Fruit fly (Drosophila melanogaster) whole organism, embryonic: Measurements from ENCODE around the gene Cep97.

Experiments used
- CG10366 ChIP-seq: fragments of 200-800 bp; sonication (Bioruptor generic); IDR thresholded peaks from 2 replicates; pipeline ENCODE4 v1.3.6; 2022; ENCODE audit warnings: missing biosample characterization, missing genetic modification characterization
- CG10979 ChIP-seq: fragments of 200-800 bp; sonication (Bioruptor generic); optimal IDR thresholded peaks from 2 replicates; lab custom pipeline; 2018; ENCODE audit warnings: missing biosample characterization, mild to moderate bottlenecking, missing genetic modification characterization, moderate library complexity
- CG11247 ChIP-seq: fragments of 200-800 bp; sonication (Bioruptor generic); IDR thresholded peaks from 2 replicates; pipeline ENCODE4 v1.3.6; 2022; ENCODE audit warnings: missing biosample characterization, missing genetic modification characterization
- CG11504 ChIP-seq: fragments of 200-800 bp; sonication (Bioruptor generic); optimal IDR thresholded peaks from 3 replicates; lab custom pipeline; 2019; ENCODE audit warnings: missing biosample characterization, mild to moderate bottlenecking, missing genetic modification characterization, moderate library complexity
- CG12071 ChIP-seq: fragments of 200-800 bp; sonication (Bioruptor generic); optimal IDR thresholded peaks from 3 replicates; lab custom pipeline; 2018; ENCODE audit warnings: missing biosample characterization, mild to moderate bottlenecking, missing genetic modification characterization
- CG12769 ChIP-seq: fragments of 200-800 bp; sonication (Bioruptor generic); optimal IDR thresholded peaks from 2 replicates; lab custom pipeline; 2019; ENCODE audit warnings: missing biosample characterization, mild to moderate bottlenecking, missing genetic modification characterization, moderate library complexity
- CG13287 ChIP-seq: fragments of 200-800 bp; sonication (Bioruptor generic); IDR thresholded peaks from 2 replicates; pipeline ENCODE4 v1.3.6; 2022; ENCODE audit warnings: missing biosample characterization, missing genetic modification characterization; ENCODE audit not compliant: partially characterized antibody
- CG15601 ChIP-seq: fragments of 200-800 bp; sonication (Bioruptor generic); optimal IDR thresholded peaks from 3 replicates; lab custom pipeline; 2019; ENCODE audit warnings: missing biosample characterization, mild to moderate bottlenecking, missing genetic modification characterization, moderate library complexity
- CG17385 ChIP-seq: fragments of 200-800 bp; sonication (Bioruptor generic); optimal IDR thresholded peaks from 3 replicates; lab custom pipeline; 2018; ENCODE audit warnings: missing biosample characterization, mild to moderate bottlenecking, missing genetic modification characterization
- CG18476 ChIP-seq: fragments of 200-800 bp; sonication (Bioruptor generic); optimal IDR thresholded peaks from 2 replicates; lab custom pipeline; 2016; ENCODE audit warnings: missing biosample characterization, mild to moderate bottlenecking, missing genetic modification characterization
- CG2199 ChIP-seq: fragments of 200-800 bp; sonication (Bioruptor generic); IDR thresholded peaks from 3 replicates; pipeline ENCODE4 v1.3.6; 2022; ENCODE audit warnings: missing biosample characterization, missing genetic modification characterization
- CG3065 ChIP-seq: fragments of 200-800 bp; sonication (Bioruptor generic); optimal IDR thresholded peaks from 2 replicates; lab custom pipeline; 2016; ENCODE audit warnings: missing biosample characterization, missing genetic modification characterization
- CG34224 ChIP-seq: fragments of 200-800 bp; sonication (Bioruptor generic); IDR thresholded peaks from 3 replicates; pipeline ENCODE4 v1.3.6; 2022; ENCODE audit warnings: missing biosample characterization, missing genetic modification characterization; ENCODE audit not compliant: partially characterized antibody
- CG3838 ChIP-seq: fragments of 200-800 bp; sonication (Bioruptor generic); optimal IDR thresholded peaks from 3 replicates; lab custom pipeline; 2016; ENCODE audit warnings: missing biosample characterization, missing genetic modification characterization
- CG4424 ChIP-seq: fragments of 200-800 bp; sonication (Bioruptor generic); optimal IDR thresholded peaks from 3 replicates; lab custom pipeline; 2016; ENCODE audit warnings: missing biosample characterization, missing genetic modification characterization
- CG4707 ChIP-seq: fragments of 200-800 bp; sonication (Bioruptor generic); optimal IDR thresholded peaks from 2 replicates; lab custom pipeline; 2018; ENCODE audit warnings: missing biosample characterization, mild to moderate bottlenecking, missing genetic modification characterization, moderate library complexity
- CG6175 ChIP-seq: fragments of 200-800 bp; sonication (Bioruptor generic); IDR thresholded peaks from 3 replicates; pipeline ENCODE4 v1.3.6; 2022; ENCODE audit warnings: missing biosample characterization, missing genetic modification characterization
- CG6654 ChIP-seq: fragments of 200-800 bp; sonication (Bioruptor generic); optimal IDR thresholded peaks from 2 replicates; lab custom pipeline; 2017; ENCODE audit warnings: missing biosample characterization, mild to moderate bottlenecking, missing genetic modification characterization
- CG8388 ChIP-seq: fragments of 200-800 bp; sonication (Bioruptor generic); optimal IDR thresholded peaks from 2 replicates; lab custom pipeline; 2019; ENCODE audit warnings: missing biosample characterization, mild to moderate bottlenecking, missing genetic modification characterization, moderate library complexity
- CG8944 ChIP-seq: fragments of 200-800 bp; sonication (Bioruptor generic); optimal IDR thresholded peaks from 3 replicates; lab custom pipeline; 2016; ENCODE audit warnings: missing biosample characterization, missing genetic modification characterization
- CHES-1-like ChIP-seq: fragments of 200-800 bp; sonication (Bioruptor generic); optimal IDR thresholded peaks from 2 replicates; lab custom pipeline; 2016; ENCODE audit warnings: missing biosample characterization, missing genetic modification characterization
- H15 ChIP-seq: fragments of 200-800 bp; sonication (Bioruptor generic); IDR thresholded peaks from 3 replicates; pipeline ENCODE4 v1.3.6; 2022; ENCODE audit warnings: missing biosample characterization, missing genetic modification characterization
- MBD-R2 ChIP-seq: fragments of 200-800 bp; sonication (Bioruptor generic); IDR thresholded peaks from 2 replicates; pipeline ENCODE4 v1.3.6; 2022; ENCODE audit warnings: missing biosample characterization, missing genetic modification characterization
- Myb ChIP-seq: fragments of 200-800 bp; sonication (Bioruptor generic); optimal IDR thresholded peaks from 2 replicates; lab custom pipeline; 2016; ENCODE audit warnings: missing biosample characterization, missing genetic modification characterization
- Nf-YA ChIP-seq: fragments of 200-800 bp; sonication (Bioruptor generic); IDR thresholded peaks from 2 replicates; pipeline ENCODE4 v1.3.6; 2022; ENCODE audit warnings: missing biosample characterization, missing genetic modification characterization
- Nf-YB ChIP-seq: fragments of 200-800 bp; sonication (Bioruptor generic); optimal IDR thresholded peaks from 3 replicates; lab custom pipeline; 2019; ENCODE audit warnings: missing biosample characterization, mild to moderate bottlenecking, missing genetic modification characterization, moderate library complexity
- YL-1 ChIP-seq: fragments of 200-800 bp; sonication (Bioruptor generic); optimal IDR thresholded peaks from 3 replicates; lab custom pipeline; 2017; ENCODE audit warnings: missing biosample characterization, mild to moderate bottlenecking, missing genetic modification characterization
- abd-A ChIP-seq: fragments of 200-800 bp; sonication (Bioruptor generic); optimal IDR thresholded peaks from 3 replicates; lab custom pipeline; 2019; ENCODE audit warnings: missing biosample characterization, mild to moderate bottlenecking, missing genetic modification characterization, moderate library complexity
- ac ChIP-seq: fragments of 200-800 bp; sonication (Bioruptor generic); optimal IDR thresholded peaks from 3 replicates; lab custom pipeline; 2017; ENCODE audit warnings: missing biosample characterization, mild to moderate bottlenecking, missing genetic modification characterization
- ato ChIP-seq: fragments of 200-800 bp; sonication (Bioruptor generic); IDR thresholded peaks from 2 replicates; pipeline ENCODE4 v1.3.6; 2022; ENCODE audit warnings: missing biosample characterization, missing genetic modification characterization; ENCODE audit not compliant: partially characterized antibody
- bbx ChIP-seq: fragments of 200-800 bp; sonication (Bioruptor generic); IDR thresholded peaks from 2 replicates; pipeline ENCODE4 v1.3.6; 2022; ENCODE audit warnings: missing biosample characterization, missing genetic modification characterization; ENCODE audit not compliant: partially characterized antibody
- ci ChIP-seq: fragments of 200-800 bp; sonication (Bioruptor generic); IDR thresholded peaks from 3 replicates; pipeline ENCODE4 v1.3.6; 2022; ENCODE audit warnings: missing biosample characterization, missing genetic modification characterization
- ewg ChIP-seq: fragments of 200-800 bp; sonication (Bioruptor generic); optimal IDR thresholded peaks from 3 replicates; lab custom pipeline; 2017; ENCODE audit warnings: mild to moderate bottlenecking, missing biosample characterization, missing genetic modification reagents, missing genetic modification characterization
- eyg ChIP-seq: fragments of 200-800 bp; sonication (Bioruptor generic); optimal IDR thresholded peaks from 3 replicates; lab custom pipeline; 2016; ENCODE audit warnings: missing biosample characterization, missing genetic modification characterization
- gfzf ChIP-seq: fragments of 200-800 bp; sonication (Bioruptor generic); optimal IDR thresholded peaks from 2 replicates; lab custom pipeline; 2016; ENCODE audit warnings: missing biosample characterization, mild to moderate bottlenecking, missing genetic modification characterization, moderate library complexity
- grn ChIP-seq: fragments of 200-800 bp; sonication (Bioruptor generic); optimal IDR thresholded peaks from 3 replicates; lab custom pipeline; 2017; ENCODE audit warnings: missing biosample characterization, missing genetic modification characterization
- ind ChIP-seq: fragments of 200-800 bp; sonication (Bioruptor generic); optimal IDR thresholded peaks from 3 replicates; lab custom pipeline; 2016; ENCODE audit warnings: missing biosample characterization, missing genetic modification characterization
- inv ChIP-seq: fragments of 200-800 bp; sonication (Bioruptor generic); IDR thresholded peaks from 2 replicates; pipeline ENCODE4 v1.3.6; 2022; ENCODE audit warnings: missing biosample characterization, missing genetic modification characterization; ENCODE audit not compliant: partially characterized antibody
- kni ChIP-seq: fragments of 200-800 bp; sonication (Bioruptor generic); optimal IDR thresholded peaks from 3 replicates; lab custom pipeline; 2017; ENCODE audit warnings: mild to moderate bottlenecking, missing biosample characterization, missing genetic modification reagents, missing genetic modification characterization
- lilli ChIP-seq: fragments of 200-800 bp; sonication (Bioruptor generic); optimal IDR thresholded peaks from 3 replicates; lab custom pipeline; 2016; ENCODE audit warnings: missing biosample characterization, missing genetic modification characterization
- lola ChIP-seq, 3 experiments: fragments of >200 bp in 2 of 3; fragments of 200-800 bp in 1 of 3; sonication (Bioruptor generic) in 1 of 3; optimal IDR thresholded peaks; 2 replicates each; lab custom pipeline; 2017 to 2019; ENCODE audit warnings: missing biosample characterization in 3 of 3, missing genetic modification characterization in 3 of 3, mild to moderate bottlenecking in 1 of 3, moderate library complexity in 1 of 3
- onecut ChIP-seq: fragments of 200-800 bp; sonication (Bioruptor generic); IDR thresholded peaks from 2 replicates; pipeline ENCODE4 v1.3.6; 2022; ENCODE audit warnings: missing biosample characterization, missing genetic modification characterization
- peb ChIP-seq: fragments of 200-800 bp; sonication (Bioruptor generic); IDR thresholded peaks from 2 replicates; pipeline ENCODE4 v1.3.6; 2022; ENCODE audit warnings: missing biosample characterization, missing genetic modification characterization
- sna ChIP-seq: fragments of 200-800 bp; sonication (Bioruptor generic); IDR thresholded peaks from 2 replicates; pipeline ENCODE4 v1.3.6; 2022; ENCODE audit warnings: missing biosample characterization, missing genetic modification characterization; ENCODE audit not compliant: partially characterized antibody
- tgo ChIP-seq: fragments of 200-800 bp; sonication (Bioruptor generic); IDR thresholded peaks from 3 replicates; pipeline ENCODE4 v1.3.6; 2022; ENCODE audit warnings: missing biosample characterization, missing genetic modification characterization
- tll ChIP-seq, 2 experiments: fragments of 200-800 bp in 1 of 2; fragments of >200 bp in 1 of 2; sonication (Bioruptor generic) in 1 of 2; optimal IDR thresholded peaks; 2 replicates each; lab custom pipeline; 2017 to 2019; ENCODE audit warnings: missing biosample characterization in 2 of 2, missing genetic modification characterization in 2 of 2, mild to moderate bottlenecking in 1 of 2, moderate library complexity in 1 of 2
- tup ChIP-seq: fragments of 200-800 bp; sonication (Bioruptor generic); optimal IDR thresholded peaks from 2 replicates; lab custom pipeline; 2016; ENCODE audit warnings: missing biosample characterization, mild to moderate bottlenecking, missing genetic modification characterization, moderate library complexity
- unc-4 ChIP-seq: fragments of 200-800 bp; sonication (Bioruptor generic); IDR thresholded peaks from 2 replicates; pipeline ENCODE4 v1.3.6; 2022; ENCODE audit warnings: missing biosample characterization, missing genetic modification characterization; ENCODE audit not compliant: partially characterized antibody
- usp ChIP-seq: fragments of >200 bp; optimal IDR thresholded peaks from 2 replicates; lab custom pipeline; 2017; ENCODE audit warnings: missing biosample characterization, missing genetic modification characterization
- vvl ChIP-seq: fragments of 200-800 bp; sonication (Bioruptor generic); IDR thresholded peaks from 2 replicates; pipeline ENCODE4 v1.3.6; 2022; ENCODE audit warnings: missing biosample characterization, missing genetic modification characterization

The Cep97 gene

DNA sequence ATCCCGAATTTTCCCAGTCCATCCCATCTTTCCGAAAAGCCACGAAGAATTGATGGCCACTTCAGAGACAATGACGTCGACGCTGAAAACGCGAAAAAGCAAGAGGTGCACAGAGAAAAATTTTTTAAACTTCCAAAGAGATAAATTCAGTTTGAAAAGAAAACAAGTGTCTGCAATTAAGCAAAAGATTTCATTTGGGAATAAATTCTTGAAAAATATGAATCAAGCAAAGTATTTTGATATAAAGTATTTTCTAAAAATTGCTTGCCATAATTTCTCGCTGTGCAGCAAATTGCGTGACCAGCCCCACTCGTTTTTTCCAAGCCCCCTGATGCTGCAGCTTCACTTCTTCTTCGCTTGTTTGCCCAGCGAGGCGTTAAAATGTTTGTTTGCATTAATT, 14.7 kb downstream of the Cep97 start (continued):
- TF ChIP-seq vvl (GFP tag; lab: Robert Waterston, UW), result peak; percentile 58
- no peak for TF ChIP-seq CG12769 (tag; lab: Kevin White, UChicago)
- TF ChIP-seq CG10366 (GFP tag; lab: Robert Waterston, UW), result no peak; the same call in 1 of the 2 replicates
- no peak for TF ChIP-seq sna (GFP tag; lab: Robert Waterston, UW)
- no peak for TF ChIP-seq usp (GFP tag; lab: Kevin White, UChicago)
- no peak for TF ChIP-seq CG15601 (tag; lab: Kevin White, UChicago)
- no peak for TF ChIP-seq CG4707 (GFP tag; lab: Kevin White, UChicago)
- no peak for TF ChIP-seq lola (GFP tag; optimal IDR thresholded peaks at IDR 0.05; lab: Kevin White, UChicago)
- no peak for TF ChIP-seq unc-4 (GFP tag; lab: Robert Waterston, UW)
- TF ChIP-seq CG3838 (GFP tag; lab: Kevin White, UChicago), result no peak
- peak; percentile 35 for TF ChIP-seq CG8388 (GFP tag; lab: Kevin White, UChicago)
- no peak for TF ChIP-seq abd-A (tag; lab: Kevin White, UChicago)
- TF ChIP-seq ewg, result peak; percentile 4
- TF ChIP-seq CG6654 (GFP tag; lab: Kevin White, UChicago), result no peak
- TF ChIP-seq MBD-R2 (GFP tag; lab: Robert Waterston, UW), result peak; percentile 28; the same call in 1 of the 2 replicates
- no peak for TF ChIP-seq ac
- TF ChIP-seq inv (GFP tag; lab: Robert Waterston, UW), result no peak
- no peak for TF ChIP-seq CG13287 (GFP tag; lab: Robert Waterston, UW)
- TF ChIP-seq eyg (GFP tag; lab: Kevin White, UChicago), result no peak
- no peak for TF ChIP-seq kni (GFP tag; lab: Kevin White, UChicago)
- TF ChIP-seq ci (GFP tag; lab: Robert Waterston, UW), result peak; percentile 70; the same call in 2 of the 3 replicates
- no peak for TF ChIP-seq CG34224 (GFP tag; lab: Robert Waterston, UW)
- no peak for TF ChIP-seq CG2199 (GFP tag; lab: Robert Waterston, UW)
- no peak for TF ChIP-seq CG3065 (GFP tag; lab: Kevin White, UChicago)
- TF ChIP-seq Nf-YB (GFP tag; lab: Kevin White, UChicago), result no peak
- TF ChIP-seq ato (GFP tag; lab: Robert Waterston, UW), result no peak
- no peak for TF ChIP-seq CG18476 (GFP tag; lab: Kevin White, UChicago)
- no peak for TF ChIP-seq tup (GFP tag; lab: Kevin White, UChicago)
- no peak for TF ChIP-seq CG8944 (GFP tag; lab: Kevin White, UChicago)
- TF ChIP-seq CG4424 (GFP tag; lab: Kevin White, UChicago), result no peak
- TF ChIP-seq gfzf (GFP tag; lab: Kevin White, UChicago), result no peak
- TF ChIP-seq CHES-1-like, result no peak
- TF ChIP-seq CG17385, result peak; percentile 52
- TF ChIP-seq tgo (GFP tag; lab: Robert Waterston, UW), result peak; percentile 45; the same call in 2 of the 3 replicates
- peak; percentile 14 for TF ChIP-seq ind (GFP tag; lab: Kevin White, UChicago)
- no peak for TF ChIP-seq Nf-YA (GFP tag; lab: Robert Waterston, UW)
- no peak for TF ChIP-seq YL-1 (GFP tag; lab: Kevin White, UChicago)
- TF ChIP-seq CG11247 (GFP tag; lab: Robert Waterston, UW), result no peak
- no peak for TF ChIP-seq tll (GFP tag; optimal IDR thresholded peaks at IDR 0.05; lab: Kevin White, UChicago)
- no peak for TF ChIP-seq CG12071 (GFP tag; lab: Kevin White, UChicago)
- no peak for TF ChIP-seq peb (GFP tag; lab: Robert Waterston, UW)
- peak; percentile 59 for TF ChIP-seq CG11504 (tag; lab: Kevin White, UChicago)
- no peak for TF ChIP-seq H15 (GFP tag; lab: Robert Waterston, UW)
- no peak for TF ChIP-seq onecut (GFP tag; lab: Robert Waterston, UW)
- TF ChIP-seq grn (GFP tag; lab: Kevin White, UChicago), result no peak
- TF ChIP-seq bbx (GFP tag; lab: Robert Waterston, UW), result no peak
- no peak for TF ChIP-seq CG10979
- no peak for TF ChIP-seq CG6175 (GFP tag; lab: Robert Waterston, UW)
- TF ChIP-seq Myb, result no peak
- TF ChIP-seq lilli (GFP tag; lab: Kevin White, UChicago), result no peak
